Fruit fly (Drosophila melanogaster) whole organism, embryonic: ENCODE data around the gene CG13930.

Experiments
- CG10321 ChIP-seq: fragments of 200-800 bp; sonication (Bioruptor generic); IDR thresholded peaks from 2 replicates; pipeline ENCODE4 v1.3.6; 2022; ENCODE audit warnings: missing biosample characterization, missing genetic modification characterization
- CG10431 ChIP-seq: fragments of 200-800 bp; sonication (Bioruptor generic); optimal IDR thresholded peaks from 3 replicates; lab custom pipeline; 2018; ENCODE audit warnings: missing biosample characterization, mild to moderate bottlenecking, missing genetic modification characterization
- CG11504 ChIP-seq: fragments of 200-800 bp; sonication (Bioruptor generic); optimal IDR thresholded peaks from 3 replicates; lab custom pipeline; 2019; ENCODE audit warnings: missing biosample characterization, mild to moderate bottlenecking, missing genetic modification characterization, moderate library complexity
- CG13123 ChIP-seq: fragments of 200-800 bp; sonication (Bioruptor generic); optimal IDR thresholded peaks from 2 replicates; lab custom pipeline; 2016; ENCODE audit warnings: missing biosample characterization, missing genetic modification characterization
- CG14050 ChIP-seq: fragments of 200-800 bp; sonication (Bioruptor generic); IDR thresholded peaks from 3 replicates; pipeline ENCODE4 v1.3.6; 2022; ENCODE audit warnings: missing biosample characterization, missing genetic modification characterization
- CG17328 ChIP-seq: fragments of 200-800 bp; sonication (Bioruptor generic); IDR thresholded peaks from 2 replicates; pipeline ENCODE4 v1.3.6; 2022; ENCODE audit warnings: missing biosample characterization, missing genetic modification characterization
- CG17802 ChIP-seq: fragments of 200-800 bp; sonication (Bioruptor generic); optimal IDR thresholded peaks from 2 replicates; lab custom pipeline; 2018; ENCODE audit warnings: missing biosample characterization, mild to moderate bottlenecking, missing genetic modification characterization, moderate library complexity
- CG18262 ChIP-seq: fragments of 200-800 bp; optimal IDR thresholded peaks from 3 replicates; lab custom pipeline; 2019; ENCODE audit warnings: missing biosample characterization, mild to moderate bottlenecking, missing genetic modification characterization, moderate library complexity
- CG31365 ChIP-seq: fragments of 200-800 bp; sonication (Bioruptor generic); optimal IDR thresholded peaks from 2 replicates; lab custom pipeline; 2018; ENCODE audit warnings: missing biosample characterization, mild to moderate bottlenecking, missing genetic modification characterization
- CG33557 ChIP-seq: fragments of 200-800 bp; sonication (Bioruptor generic); optimal IDR thresholded peaks from 2 replicates; lab custom pipeline; 2019; ENCODE audit warnings: missing biosample characterization, mild to moderate bottlenecking, missing genetic modification characterization, moderate library complexity
- CG4404 ChIP-seq: fragments of 200-800 bp; sonication (Bioruptor generic); IDR thresholded peaks from 2 replicates; pipeline ENCODE4 v1.3.6; 2022; ENCODE audit warnings: missing biosample characterization, missing genetic modification characterization
- CG4617 ChIP-seq: fragments of 200-800 bp; sonication (Bioruptor generic); optimal IDR thresholded peaks from 3 replicates; lab custom pipeline; 2016; ENCODE audit warnings: missing biosample characterization, missing genetic modification characterization, borderline replicate concordance
- CG5953 ChIP-seq: fragments of 200-800 bp; sonication (Bioruptor generic); IDR thresholded peaks from 2 replicates; pipeline ENCODE4 v1.3.6; 2022; ENCODE audit warnings: missing biosample characterization, missing genetic modification characterization
- CG8281 ChIP-seq: fragments of 200-800 bp; sonication (Bioruptor generic); optimal IDR thresholded peaks from 2 replicates; lab custom pipeline; 2018; ENCODE audit warnings: missing biosample characterization, mild to moderate bottlenecking, missing genetic modification characterization, moderate library complexity
- CG8924 ChIP-seq: fragments of 200-800 bp; optimal IDR thresholded peaks from 3 replicates; lab custom pipeline; 2019; ENCODE audit warnings: missing biosample characterization, mild to moderate bottlenecking, missing genetic modification characterization, moderate library complexity
- CG8944 ChIP-seq: fragments of 200-800 bp; sonication (Bioruptor generic); optimal IDR thresholded peaks from 3 replicates; lab custom pipeline; 2016; ENCODE audit warnings: missing biosample characterization, missing genetic modification characterization
- Dbx ChIP-seq: fragments of 200-800 bp; sonication (Bioruptor generic); IDR thresholded peaks from 3 replicates; pipeline ENCODE4 v1.3.6; 2022; ENCODE audit warnings: missing biosample characterization, missing genetic modification characterization
- Dip3 ChIP-seq: fragments of 200-800 bp; sonication (Bioruptor generic); optimal IDR thresholded peaks from 3 replicates; lab custom pipeline; 2016; ENCODE audit warnings: missing biosample characterization, missing genetic modification characterization
- Hey ChIP-seq: fragments of 200-800 bp; sonication (Bioruptor generic); optimal IDR thresholded peaks from 3 replicates; lab custom pipeline; 2018; ENCODE audit warnings: missing biosample characterization, mild to moderate bottlenecking, missing genetic modification characterization
- Hsf ChIP-seq: fragments of 200-800 bp; sonication (Bioruptor generic); optimal IDR thresholded peaks from 3 replicates; lab custom pipeline; 2016; ENCODE audit warnings: missing biosample characterization, missing genetic modification characterization
- Max ChIP-seq: fragments of 200-800 bp; sonication (Bioruptor generic); optimal IDR thresholded peaks from 2 replicates; lab custom pipeline; 2016; ENCODE audit warnings: missing biosample characterization, mild to moderate bottlenecking, missing genetic modification characterization
- NC2α ChIP-seq: fragments of 200-800 bp; sonication (Bioruptor generic); optimal IDR thresholded peaks from 2 replicates; lab custom pipeline; 2016; ENCODE audit warnings: missing biosample characterization, missing genetic modification characterization
- Ptx1 ChIP-seq: fragments of 200-800 bp; sonication (Bioruptor generic); IDR thresholded peaks from 2 replicates; pipeline ENCODE4 v1.3.6; 2022; ENCODE audit warnings: missing biosample characterization, missing genetic modification characterization
- Rfx ChIP-seq: fragments of 200-800 bp; sonication (Bioruptor generic); IDR thresholded peaks from 2 replicates; pipeline ENCODE4 v1.3.6; 2022; ENCODE audit warnings: missing biosample characterization, missing genetic modification characterization
- Side ChIP-seq: fragments of 200-800 bp; sonication (Bioruptor generic); optimal IDR thresholded peaks from 2 replicates; lab custom pipeline; 2016; ENCODE audit warnings: missing biosample characterization, missing genetic modification characterization
- Stat92E ChIP-seq, 3 experiments: fragments of >200 bp in 2 of 3; fragments of 200-800 bp in 1 of 3; sonication (Bioruptor generic) in 1 of 3; optimal IDR thresholded peaks; 2 replicates each; lab custom pipeline; 2017 to 2019; ENCODE audit warnings: missing biosample characterization in 3 of 3, missing genetic modification characterization in 3 of 3, mild to moderate bottlenecking in 1 of 3, moderate library complexity in 1 of 3
- ac ChIP-seq: fragments of 200-800 bp; sonication (Bioruptor generic); optimal IDR thresholded peaks from 3 replicates; lab custom pipeline; 2017; ENCODE audit warnings: missing biosample characterization, mild to moderate bottlenecking, missing genetic modification characterization
- amos ChIP-seq: fragments of 200-800 bp; sonication (Bioruptor generic); IDR thresholded peaks from 2 replicates; pipeline ENCODE4 v1.3.6; 2022; ENCODE audit warnings: missing biosample characterization, missing genetic modification characterization; ENCODE audit not compliant: partially characterized antibody
- ara ChIP-seq: fragments of 200-800 bp; sonication (Bioruptor generic); IDR thresholded peaks from 2 replicates; pipeline ENCODE4 v1.3.6; 2022; ENCODE audit warnings: missing biosample characterization, missing genetic modification characterization
- corto ChIP-seq: fragments of 200-800 bp; sonication (Bioruptor generic); optimal IDR thresholded peaks from 2 replicates; lab custom pipeline; 2016; ENCODE audit warnings: missing biosample characterization, mild to moderate bottlenecking, missing genetic modification characterization, moderate library complexity
- crc ChIP-seq: fragments of 200-800 bp; sonication (Bioruptor generic); optimal IDR thresholded peaks from 2 replicates; lab custom pipeline; 2016; ENCODE audit warnings: missing biosample characterization, missing genetic modification characterization
- danr ChIP-seq: fragments of 200-800 bp; sonication (Bioruptor generic); IDR thresholded peaks from 2 replicates; pipeline ENCODE4 v1.3.6; 2022; ENCODE audit warnings: missing biosample characterization, missing genetic modification characterization
- dati ChIP-seq: fragments of 200-800 bp; sonication (Bioruptor generic); IDR thresholded peaks from 2 replicates; pipeline ENCODE4 v1.3.6; 2022; ENCODE audit warnings: missing biosample characterization, missing genetic modification characterization
- dm ChIP-seq: fragments of 200-800 bp; sonication (Bioruptor generic); optimal IDR thresholded peaks from 3 replicates; lab custom pipeline; 2016; ENCODE audit warnings: missing biosample characterization, missing genetic modification characterization
- esg ChIP-seq: fragments of 200-800 bp; sonication (Bioruptor generic); conservative IDR thresholded peaks from 2 replicates; pipeline ENCODE4 v1.3.6; 2022; ENCODE audit warnings: missing biosample characterization, missing genetic modification characterization
- fd3F ChIP-seq: fragments of 200-800 bp; sonication (Bioruptor generic); optimal IDR thresholded peaks from 2 replicates; lab custom pipeline; 2018; ENCODE audit warnings: missing biosample characterization, mild to moderate bottlenecking, missing genetic modification characterization, moderate library complexity
- jigr1 ChIP-seq: fragments of 200-800 bp; sonication (Bioruptor generic); IDR thresholded peaks from 3 replicates; pipeline ENCODE4 v1.3.6; 2022; ENCODE audit warnings: missing biosample characterization, missing genetic modification characterization
- knrl ChIP-seq: fragments of 200-800 bp; sonication (Bioruptor generic); IDR thresholded peaks from 3 replicates; pipeline ENCODE4 v1.3.6; 2022; ENCODE audit warnings: missing biosample characterization, missing genetic modification characterization; ENCODE audit not compliant: partially characterized antibody
- lola ChIP-seq, 3 experiments: fragments of >200 bp in 2 of 3; fragments of 200-800 bp in 1 of 3; sonication (Bioruptor generic) in 1 of 3; optimal IDR thresholded peaks; 2 replicates each; lab custom pipeline; 2017 to 2019; ENCODE audit warnings: missing biosample characterization in 3 of 3, missing genetic modification characterization in 3 of 3, mild to moderate bottlenecking in 1 of 3, moderate library complexity in 1 of 3
- mld ChIP-seq: fragments of 200-800 bp; sonication (Bioruptor generic); IDR thresholded peaks from 3 replicates; pipeline ENCODE4 v1.3.6; 2022; ENCODE audit warnings: missing biosample characterization, missing genetic modification characterization; ENCODE audit not compliant: partially characterized antibody
- nau ChIP-seq: fragments of 200-800 bp; sonication (Bioruptor generic); optimal IDR thresholded peaks from 3 replicates; lab custom pipeline; 2017; ENCODE audit warnings: missing biosample characterization, mild to moderate bottlenecking, missing genetic modification characterization, missing genetic modification reagents
- oc ChIP-seq: fragments of 200-800 bp; sonication (Bioruptor generic); optimal IDR thresholded peaks from 2 replicates; lab custom pipeline; 2018; ENCODE audit warnings: missing biosample characterization, mild to moderate bottlenecking, missing genetic modification characterization, moderate library complexity
- pan ChIP-seq, 4 experiments: fragments of >200 bp in 3 of 4; fragments of 200-800 bp in 1 of 4; sonication (Bioruptor generic) in 1 of 4; optimal IDR thresholded peaks in 3 of 4; IDR thresholded peaks in 1 of 4; 2 replicates each; pipeline versions ENCODE4 v1.3.6 to Lab custom; 2017 to 2022; ENCODE audit warnings: missing biosample characterization in 2 of 4, missing genetic modification characterization in 2 of 4, mixed read lengths in 1 of 4
- schlank ChIP-seq: fragments of 200-800 bp; sonication (Bioruptor generic); optimal IDR thresholded peaks from 2 replicates; lab custom pipeline; 2018; ENCODE audit warnings: missing biosample characterization, mild to moderate bottlenecking, missing genetic modification characterization
- seq ChIP-seq: fragments of 200-800 bp; sonication (Bioruptor generic); IDR thresholded peaks from 2 replicates; pipeline ENCODE4 v1.3.6; 2022; ENCODE audit warnings: missing biosample characterization, missing genetic modification characterization
- sima ChIP-seq: fragments of 200-800 bp; sonication (Bioruptor generic); optimal IDR thresholded peaks from 2 replicates; lab custom pipeline; 2016; ENCODE audit warnings: missing biosample characterization, missing genetic modification characterization
- stc ChIP-seq: fragments of 200-800 bp; sonication (Bioruptor generic); IDR thresholded peaks from 2 replicates; pipeline ENCODE4 v1.3.6; 2022; ENCODE audit warnings: missing biosample characterization, missing genetic modification characterization
- tna ChIP-seq: fragments of 200-800 bp; sonication (Bioruptor generic); IDR thresholded peaks from 2 replicates; pipeline ENCODE4 v1.3.6; 2022; ENCODE audit warnings: missing biosample characterization, missing genetic modification characterization; ENCODE audit not compliant: partially characterized antibody
- wor ChIP-seq: fragments of 200-800 bp; sonication (Bioruptor generic); IDR thresholded peaks from 2 replicates; pipeline ENCODE4 v1.3.6; 2022; ENCODE audit warnings: missing biosample characterization, missing genetic modification characterization

The CG13930 gene

DNA sequence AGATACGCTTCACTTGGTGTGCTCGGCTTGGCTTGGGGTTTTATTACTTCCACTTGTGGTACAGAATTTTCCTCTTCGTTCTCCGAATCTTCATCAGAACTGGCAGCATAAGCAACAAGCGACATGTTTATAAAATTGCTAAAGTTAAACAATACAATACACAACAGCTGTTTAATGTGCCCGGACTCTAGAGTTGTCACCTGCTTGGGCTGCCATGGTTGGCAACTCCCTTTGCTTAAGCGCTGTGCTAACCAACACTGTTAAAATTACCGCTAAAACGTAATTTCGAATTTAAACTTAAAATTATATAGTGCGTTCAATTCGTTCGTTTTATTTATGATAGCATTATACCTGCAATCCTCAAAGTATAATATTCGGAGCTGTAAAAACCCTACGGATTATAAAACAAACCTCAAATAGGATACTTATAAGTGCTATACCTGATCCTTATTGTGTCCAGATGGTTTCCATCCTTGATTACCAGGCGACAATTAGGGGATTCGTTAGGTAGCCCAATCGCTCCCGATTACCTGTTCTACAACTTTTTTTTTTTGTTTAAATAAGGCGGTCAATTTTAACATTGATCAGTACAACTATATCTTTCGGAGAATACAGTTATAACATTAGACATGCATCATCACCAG lies 25.1 kb downstream of the CG13930 start, which contains the start of the genes CG17249 and Bro (continued):
- TF ChIP-seq knrl (GFP tag; lab: Robert Waterston, UW), result no peak; the same call in 2 of the 3 replicates
- no peak for TF ChIP-seq stc
- peak; percentile 45 for TF ChIP-seq Hsf (GFP tag; lab: Kevin White, UChicago)
- no peak for TF ChIP-seq oc
- TF ChIP-seq crc (GFP tag; lab: Kevin White, UChicago), result no peak
- no peak for TF ChIP-seq Stat92E (GFP tag; optimal IDR thresholded peaks at IDR 0.05; lab: Kevin White, UChicago)
- no peak for TF ChIP-seq CG14050
- TF ChIP-seq corto (GFP tag; lab: Kevin White, UChicago), result no peak
- no peak for TF ChIP-seq tna
- TF ChIP-seq CG4617 (GFP tag; lab: Kevin White, UChicago), result peak; percentile 62
- TF ChIP-seq seq, result no peak
- no peak for TF ChIP-seq dati
- TF ChIP-seq Ptx1, result 0 out of 2 replicates have a peak, but pooled peaks have one; percentile 27
- TF ChIP-seq fd3F, result no peak
- peak; percentile 37 for TF ChIP-seq CG8924
- peak; percentile 45 for TF ChIP-seq Dip3 (GFP tag; lab: Kevin White, UChicago)
- 0 out of 3 replicates have a peak, but pooled peaks have one; percentile 39 for TF ChIP-seq Dbx
- peak; percentile 76 for TF ChIP-seq Rfx (GFP tag; lab: Robert Waterston, UW)
- no peak for TF ChIP-seq CG8281 (tag; lab: Kevin White, UChicago)
- no peak for TF ChIP-seq danr (GFP tag; lab: Robert Waterston, UW)
- TF ChIP-seq Side (GFP tag; lab: Kevin White, UChicago), result peak; percentile 24
- peak; percentile 9 for TF ChIP-seq CG8944 (GFP tag; lab: Kevin White, UChicago)
- TF ChIP-seq ara (GFP tag; lab: Robert Waterston, UW), result no peak
- no peak for TF ChIP-seq CG17802 (tag; lab: Kevin White, UChicago)
- TF ChIP-seq CG33557, result no peak
- TF ChIP-seq pan (optimal IDR thresholded peaks at IDR 0.05; lab: Kevin White, UChicago), result no peak
- TF ChIP-seq pan (GFP tag; optimal IDR thresholded peaks at IDR 0.05 in 1 of 2, IDR thresholded peaks at IDR 0.05 in 1 of 2), result no peak
- TF ChIP-seq CG18262 (tag; lab: Kevin White, UChicago), result no peak
- TF ChIP-seq CG5953 (GFP tag; lab: Robert Waterston, UW), result no peak
- TF ChIP-seq CG13123 (GFP tag; lab: Kevin White, UChicago), result no peak
- no peak for TF ChIP-seq CG11504 (tag; lab: Kevin White, UChicago)
- no peak for TF ChIP-seq lola (GFP tag; optimal IDR thresholded peaks at IDR 0.05; lab: Kevin White, UChicago)
- no peak for TF ChIP-seq sima (GFP tag; lab: Kevin White, UChicago)
- no peak for TF ChIP-seq ac
- no peak for TF ChIP-seq Hey (tag; lab: Kevin White, UChicago)
- TF ChIP-seq Max (GFP tag; lab: Kevin White, UChicago), result peak; percentile 13
- peak; percentile 41; the same call in 1 of the 2 replicates for TF ChIP-seq amos
- TF ChIP-seq CG10321 (GFP tag; lab: Robert Waterston, UW), result peak; percentile 28; the same call in 1 of the 2 replicates
- no peak for TF ChIP-seq mld
- TF ChIP-seq esg (GFP tag; lab: Robert Waterston, UW), result no peak
- no peak for TF ChIP-seq NC2α (GFP tag; lab: Kevin White, UChicago)
- TF ChIP-seq CG4404, result no peak
- no peak for TF ChIP-seq schlank (tag; lab: Kevin White, UChicago)
- TF ChIP-seq CG17328 (GFP tag; lab: Robert Waterston, UW), result no peak
- no peak for TF ChIP-seq wor (GFP tag; lab: Robert Waterston, UW)
- peak; percentile 39 for TF ChIP-seq dm (GFP tag; lab: Kevin White, UChicago)
- TF ChIP-seq CG31365 (tag; lab: Kevin White, UChicago), result no peak
- no peak for TF ChIP-seq nau (GFP tag; lab: Kevin White, UChicago)
- no peak for TF ChIP-seq jigr1 (GFP tag; lab: Robert Waterston, UW)
- TF ChIP-seq CG10431 (GFP tag; lab: Kevin White, UChicago), result no peak
